Fruit fly (Drosophila melanogaster) whole organism, embryonic: ENCODE results near the gene CG15431.

ENCODE experiments used
- CG10274 ChIP-seq: fragments of 200-800 bp; sonication (Bioruptor generic); optimal IDR thresholded peaks from 3 replicates; lab custom pipeline; 2017; ENCODE audit warnings: missing biosample characterization, mild to moderate bottlenecking, missing genetic modification characterization
- CG12236 ChIP-seq: fragments of 200-800 bp; sonication (Bioruptor generic); optimal IDR thresholded peaks from 2 replicates; lab custom pipeline; 2016; ENCODE audit warnings: missing biosample characterization, missing genetic modification characterization
- CG12769 ChIP-seq: fragments of 200-800 bp; sonication (Bioruptor generic); optimal IDR thresholded peaks from 2 replicates; lab custom pipeline; 2019; ENCODE audit warnings: missing biosample characterization, mild to moderate bottlenecking, missing genetic modification characterization, moderate library complexity
- CG15269 ChIP-seq: fragments of 200-800 bp; sonication (Bioruptor generic); optimal IDR thresholded peaks from 2 replicates; lab custom pipeline; 2018; ENCODE audit warnings: missing biosample characterization, mild to moderate bottlenecking, missing genetic modification characterization, moderate library complexity
- CG15696 ChIP-seq: fragments of 200-800 bp; sonication (Bioruptor generic); optimal IDR thresholded peaks from 2 replicates; lab custom pipeline; 2019; ENCODE audit warnings: missing biosample characterization, mild to moderate bottlenecking, missing genetic modification characterization, moderate library complexity
- CG2116 ChIP-seq: fragments of 200-800 bp; sonication (Bioruptor generic); optimal IDR thresholded peaks from 3 replicates; lab custom pipeline; 2018; ENCODE audit warnings: missing biosample characterization, mild to moderate bottlenecking, missing genetic modification characterization
- CG2129 ChIP-seq: fragments of 200-800 bp; sonication (Bioruptor generic); IDR thresholded peaks from 2 replicates; pipeline ENCODE4 v1.3.6; 2022; ENCODE audit warnings: missing biosample characterization, missing genetic modification characterization; ENCODE audit not compliant: partially characterized antibody
- CG2889 ChIP-seq: fragments of 200-800 bp; sonication (Bioruptor generic); IDR thresholded peaks from 3 replicates; pipeline ENCODE4 v1.3.6; 2022; ENCODE audit warnings: missing biosample characterization, missing genetic modification characterization
- CG30431 ChIP-seq: fragments of 200-800 bp; sonication (Bioruptor generic); optimal IDR thresholded peaks from 2 replicates; lab custom pipeline; 2017; ENCODE audit warnings: missing biosample characterization, missing genetic modification characterization
- CG31224 ChIP-seq: fragments of 200-800 bp; sonication (Bioruptor generic); IDR thresholded peaks from 2 replicates; pipeline ENCODE4 v1.3.6; 2022; ENCODE audit warnings: missing biosample characterization, missing genetic modification characterization
- CG31365 ChIP-seq: fragments of 200-800 bp; sonication (Bioruptor generic); optimal IDR thresholded peaks from 2 replicates; lab custom pipeline; 2018; ENCODE audit warnings: missing biosample characterization, mild to moderate bottlenecking, missing genetic modification characterization
- CG31388 ChIP-seq: fragments of 200-800 bp; sonication (Bioruptor generic); optimal IDR thresholded peaks from 2 replicates; lab custom pipeline; 2016; ENCODE audit warnings: missing biosample characterization, missing genetic modification characterization
- CG32772 ChIP-seq: fragments of 200-800 bp; sonication (Bioruptor generic); IDR thresholded peaks from 2 replicates; pipeline ENCODE4 v1.3.6; 2022; ENCODE audit warnings: missing biosample characterization, missing genetic modification characterization
- CG33213 ChIP-seq: fragments of 200-800 bp; sonication (Bioruptor generic); optimal IDR thresholded peaks from 3 replicates; lab custom pipeline; 2016; ENCODE audit warnings: missing biosample characterization, missing genetic modification characterization
- CG34224 ChIP-seq: fragments of 200-800 bp; sonication (Bioruptor generic); IDR thresholded peaks from 3 replicates; pipeline ENCODE4 v1.3.6; 2022; ENCODE audit warnings: missing biosample characterization, missing genetic modification characterization; ENCODE audit not compliant: partially characterized antibody
- CG42726 ChIP-seq: fragments of 200-800 bp; sonication (Bioruptor generic); IDR thresholded peaks from 2 replicates; pipeline ENCODE4 v1.3.6; 2022; ENCODE audit warnings: missing biosample characterization, missing genetic modification characterization; ENCODE audit not compliant: partially characterized antibody
- CG9437 ChIP-seq: fragments of 200-800 bp; sonication (Bioruptor generic); optimal IDR thresholded peaks from 2 replicates; lab custom pipeline; 2018; ENCODE audit warnings: missing biosample characterization, mild to moderate bottlenecking, missing genetic modification characterization
- CrebB ChIP-seq: fragments of 200-800 bp; sonication (Bioruptor generic); optimal IDR thresholded peaks from 3 replicates; lab custom pipeline; 2018; ENCODE audit warnings: missing biosample characterization, mild to moderate bottlenecking, missing genetic modification characterization
- Dip3 ChIP-seq: fragments of 200-800 bp; sonication (Bioruptor generic); optimal IDR thresholded peaks from 3 replicates; lab custom pipeline; 2016; ENCODE audit warnings: missing biosample characterization, missing genetic modification characterization
- Dll ChIP-seq: fragments of 200-800 bp; sonication (Bioruptor generic); IDR thresholded peaks from 4 replicates; pipeline ENCODE4 v1.3.6; 2022; ENCODE audit warnings: missing biosample characterization, missing genetic modification characterization; ENCODE audit not compliant: partially characterized antibody
- Doc3 ChIP-seq: fragments of 200-800 bp; sonication (Bioruptor generic); IDR thresholded peaks from 3 replicates; pipeline ENCODE4 v1.3.6; 2022; ENCODE audit warnings: missing biosample characterization, missing genetic modification characterization; ENCODE audit not compliant: partially characterized antibody
- Fer3 ChIP-seq: fragments of 200-800 bp; sonication (Bioruptor generic); optimal IDR thresholded peaks from 2 replicates; lab custom pipeline; 2018; ENCODE audit warnings: missing biosample characterization, mild to moderate bottlenecking, missing genetic modification characterization, moderate library complexity
- H15 ChIP-seq: fragments of 200-800 bp; sonication (Bioruptor generic); IDR thresholded peaks from 3 replicates; pipeline ENCODE4 v1.3.6; 2022; ENCODE audit warnings: missing biosample characterization, missing genetic modification characterization
- HLH3B ChIP-seq: fragments of 200-800 bp; sonication (Bioruptor generic); IDR thresholded peaks from 2 replicates; pipeline ENCODE4 v1.3.6; 2022; ENCODE audit warnings: missing biosample characterization, missing genetic modification characterization
- HLH54F ChIP-seq: fragments of 200-800 bp; sonication (Bioruptor generic); optimal IDR thresholded peaks from 3 replicates; lab custom pipeline; 2016; ENCODE audit warnings: missing biosample characterization, missing genetic modification characterization
- MBD-R2 ChIP-seq: fragments of 200-800 bp; sonication (Bioruptor generic); IDR thresholded peaks from 2 replicates; pipeline ENCODE4 v1.3.6; 2022; ENCODE audit warnings: missing biosample characterization, missing genetic modification characterization
- Sry-β ChIP-seq: fragments of 200-800 bp; sonication (Bioruptor generic); optimal IDR thresholded peaks from 2 replicates; lab custom pipeline; 2018; ENCODE audit warnings: missing biosample characterization, mild to moderate bottlenecking, missing genetic modification characterization, moderate library complexity
- Sry-δ ChIP-seq: fragments of 200-800 bp; sonication (Bioruptor generic); optimal IDR thresholded peaks from 2 replicates; lab custom pipeline; 2016; ENCODE audit warnings: missing biosample characterization, missing genetic modification characterization
- Taf1 ChIP-seq: fragments of 200-800 bp; sonication (Bioruptor generic); IDR thresholded peaks from 2 replicates; pipeline ENCODE4 v1.3.6; 2022; ENCODE audit warnings: missing biosample characterization, missing genetic modification characterization
- bbx ChIP-seq: fragments of 200-800 bp; sonication (Bioruptor generic); IDR thresholded peaks from 2 replicates; pipeline ENCODE4 v1.3.6; 2022; ENCODE audit warnings: missing biosample characterization, missing genetic modification characterization; ENCODE audit not compliant: partially characterized antibody
- bsh ChIP-seq, 2 experiments: fragments of 200-800 bp; sonication (Bioruptor generic); optimal IDR thresholded peaks; 2 replicates each; lab custom pipeline; 2017 to 2018; ENCODE audit warnings: mild to moderate bottlenecking in 2 of 2, missing biosample characterization in 2 of 2, missing genetic modification characterization in 2 of 2, moderate library complexity in 1 of 2
- chinmo ChIP-seq: fragments of 200-800 bp; sonication (Bioruptor generic); IDR thresholded peaks from 4 replicates; pipeline ENCODE4 v1.3.6; 2022; ENCODE audit warnings: missing biosample characterization, missing genetic modification characterization; ENCODE audit not compliant: partially characterized antibody
- ci ChIP-seq: fragments of 200-800 bp; sonication (Bioruptor generic); IDR thresholded peaks from 3 replicates; pipeline ENCODE4 v1.3.6; 2022; ENCODE audit warnings: missing biosample characterization, missing genetic modification characterization
- crp ChIP-seq, 2 experiments: fragments of 200-800 bp; sonication (Bioruptor generic); optimal IDR thresholded peaks; 2 replicates in 1 of 2; 3 replicates in 1 of 2; lab custom pipeline; 2017; ENCODE audit warnings: missing biosample characterization in 2 of 2, missing genetic modification characterization in 2 of 2, mild to moderate bottlenecking in 1 of 2, moderate library complexity in 1 of 2
- emc ChIP-seq: fragments of 200-800 bp; sonication (Bioruptor generic); optimal IDR thresholded peaks from 2 replicates; lab custom pipeline; 2016; ENCODE audit warnings: missing biosample characterization, missing genetic modification characterization
- fd102C ChIP-seq: fragments of 200-800 bp; sonication (Bioruptor generic); optimal IDR thresholded peaks from 2 replicates; lab custom pipeline; 2018; ENCODE audit warnings: missing biosample characterization, mild to moderate bottlenecking, missing genetic modification characterization, moderate library complexity
- gsb ChIP-seq: fragments of 200-800 bp; sonication (Bioruptor generic); IDR thresholded peaks from 2 replicates; pipeline ENCODE4 v1.3.6; 2022; ENCODE audit warnings: missing biosample characterization, missing genetic modification characterization
- hbn ChIP-seq: fragments of 200-800 bp; sonication (Bioruptor generic); IDR thresholded peaks from 2 replicates; pipeline ENCODE4 v1.3.6; 2022; ENCODE audit warnings: missing biosample characterization, missing genetic modification characterization; ENCODE audit not compliant: partially characterized antibody
- ind ChIP-seq: fragments of 200-800 bp; sonication (Bioruptor generic); optimal IDR thresholded peaks from 3 replicates; lab custom pipeline; 2016; ENCODE audit warnings: missing biosample characterization, missing genetic modification characterization
- insv ChIP-seq, 2 experiments: fragments of 200-800 bp; sonication (Bioruptor generic); optimal IDR thresholded peaks; 3 replicates each; lab custom pipeline; 2016 to 2018; ENCODE audit warnings: missing biosample characterization in 2 of 2, missing genetic modification characterization in 2 of 2
- inv ChIP-seq: fragments of 200-800 bp; sonication (Bioruptor generic); IDR thresholded peaks from 2 replicates; pipeline ENCODE4 v1.3.6; 2022; ENCODE audit warnings: missing biosample characterization, missing genetic modification characterization; ENCODE audit not compliant: partially characterized antibody
- mirr ChIP-seq: fragments of 200-800 bp; sonication (Bioruptor generic); optimal IDR thresholded peaks from 3 replicates; lab custom pipeline; 2018; ENCODE audit warnings: missing biosample characterization, mild to moderate bottlenecking, missing genetic modification characterization
- p53 ChIP-seq: fragments of 200-800 bp; sonication (Bioruptor generic); optimal IDR thresholded peaks from 2 replicates; lab custom pipeline; 2016; ENCODE audit warnings: missing biosample characterization, missing genetic modification characterization
- pnt ChIP-seq: fragments of 200-800 bp; sonication (Bioruptor generic); optimal IDR thresholded peaks from 3 replicates; lab custom pipeline; 2016; ENCODE audit warnings: missing biosample characterization, missing genetic modification characterization
- pzg ChIP-seq: fragments of 200-800 bp; sonication (Bioruptor generic); optimal IDR thresholded peaks from 3 replicates; lab custom pipeline; 2018; ENCODE audit warnings: missing biosample characterization, mild to moderate bottlenecking, missing genetic modification characterization, moderate library complexity
- row ChIP-seq: fragments of 200-800 bp; sonication (Bioruptor generic); IDR thresholded peaks from 3 replicates; pipeline ENCODE4 v1.3.6; 2022; ENCODE audit warnings: missing biosample characterization, missing genetic modification characterization
- sc ChIP-seq, 3 experiments: fragments of >200 bp in 2 of 3; fragments of 200-800 bp in 1 of 3; sonication (Bioruptor generic) in 1 of 3; optimal IDR thresholded peaks; 2 replicates in 2 of 3; 3 replicates in 1 of 3; lab custom pipeline; 2017; ENCODE audit warnings: mild to moderate bottlenecking in 1 of 3, missing biosample characterization in 1 of 3, missing genetic modification characterization in 1 of 3, missing genetic modification reagents in 1 of 3
- schlank ChIP-seq: fragments of 200-800 bp; sonication (Bioruptor generic); optimal IDR thresholded peaks from 2 replicates; lab custom pipeline; 2018; ENCODE audit warnings: missing biosample characterization, mild to moderate bottlenecking, missing genetic modification characterization
- sd ChIP-seq: fragments of 200-800 bp; sonication (Bioruptor generic); optimal IDR thresholded peaks from 3 replicates; lab custom pipeline; 2018; ENCODE audit warnings: missing biosample characterization, mild to moderate bottlenecking, missing genetic modification characterization, moderate library complexity
- zen2 ChIP-seq: fragments of 200-800 bp; sonication (Bioruptor generic); IDR thresholded peaks from 3 replicates; pipeline ENCODE4 v1.3.6; 2022; ENCODE audit warnings: missing biosample characterization, missing genetic modification characterization; ENCODE audit not compliant: partially characterized antibody

Gene CG15431

DNA sequence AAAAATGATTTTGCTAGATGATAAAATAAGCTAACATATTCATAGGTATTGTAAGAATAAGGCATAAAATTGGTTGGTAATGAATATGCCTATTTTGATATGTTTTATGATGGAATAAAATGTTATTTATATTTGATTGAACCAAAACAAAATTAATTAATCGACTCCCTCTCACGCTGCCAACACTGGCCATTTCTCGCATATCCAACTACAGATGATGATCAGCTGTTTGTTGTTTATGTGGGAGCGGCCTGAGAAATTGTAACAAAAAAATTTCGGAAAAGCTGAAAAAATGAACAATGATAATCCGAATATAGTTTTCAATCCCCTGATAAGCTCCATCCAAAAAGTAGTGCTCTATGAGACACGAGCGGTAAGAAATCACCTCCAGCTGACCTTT is 23.9 kb upstream of the CG15431 start, which contains the start of gene FIG4 (continued):
- peak; percentile 87 for TF ChIP-seq CG34224 (GFP tag; lab: Robert Waterston, UW)
- no peak for TF ChIP-seq ind (GFP tag; lab: Kevin White, UChicago)
- no peak for TF ChIP-seq CG10274
- TF ChIP-seq crp (GFP tag; optimal IDR thresholded peaks at IDR 0.05; lab: Kevin White, UChicago), result peak; percentile 80 to 94
- TF ChIP-seq bsh (GFP tag; optimal IDR thresholded peaks at IDR 0.05; lab: Kevin White, UChicago), result no peak
- peak; percentile 4 for TF ChIP-seq CrebB (tag; lab: Kevin White, UChicago)
- no peak for TF ChIP-seq CG42726 (GFP tag; lab: Robert Waterston, UW)
- TF ChIP-seq insv (GFP tag; optimal IDR thresholded peaks at IDR 0.05; lab: Kevin White, UChicago), result no peak
- TF ChIP-seq CG15269, result no peak
- TF ChIP-seq hbn, result peak; percentile 83
- TF ChIP-seq emc (GFP tag; lab: Kevin White, UChicago), result no peak
- TF ChIP-seq bbx (GFP tag; lab: Robert Waterston, UW), result peak; percentile 65; the same call in 1 of the 2 replicates
- TF ChIP-seq Sry-β (GFP tag; lab: Kevin White, UChicago), result peak; percentile 90
- peak; percentile 48 for TF ChIP-seq inv
- no peak for TF ChIP-seq H15 (GFP tag; lab: Robert Waterston, UW)
- TF ChIP-seq CG15696 (tag; lab: Kevin White, UChicago), result no peak
- no peak for TF ChIP-seq Taf1 (GFP tag; lab: Robert Waterston, UW)
- TF ChIP-seq sd, result peak; percentile 68
- no peak for TF ChIP-seq CG31388 (GFP tag; lab: Kevin White, UChicago)
- peak; percentile 91 for TF ChIP-seq Doc3
- TF ChIP-seq MBD-R2 (GFP tag; lab: Robert Waterston, UW), result peak; percentile 89
- TF ChIP-seq pzg (GFP tag; lab: Kevin White, UChicago), result peak; percentile 23
- no peak for TF ChIP-seq Dip3 (GFP tag; lab: Kevin White, UChicago)
- no peak for TF ChIP-seq CG31365 (tag; lab: Kevin White, UChicago)
- TF ChIP-seq CG12236 (GFP tag; lab: Kevin White, UChicago), result no peak
- TF ChIP-seq Dll, result peak; percentile 92
- TF ChIP-seq mirr (GFP tag; lab: Kevin White, UChicago), result no peak
- TF ChIP-seq Fer3 (tag; lab: Kevin White, UChicago), result no peak
- TF ChIP-seq CG31224 (GFP tag; lab: Robert Waterston, UW), result no peak
- TF ChIP-seq gsb (GFP tag; lab: Robert Waterston, UW), result no peak
- TF ChIP-seq CG12769 (tag; lab: Kevin White, UChicago), result no peak
- TF ChIP-seq sc (optimal IDR thresholded peaks at IDR 0.05; lab: Kevin White, UChicago), result no peak
- no peak for TF ChIP-seq sc (GFP tag; optimal IDR thresholded peaks at IDR 0.05; lab: Kevin White, UChicago)
- TF ChIP-seq CG2116 (GFP tag; lab: Kevin White, UChicago), result peak; percentile 13
- TF ChIP-seq chinmo, result peak; percentile 58; the same call in 1 of the 4 replicates
- no peak for TF ChIP-seq CG30431 (GFP tag; lab: Kevin White, UChicago)
- no peak for TF ChIP-seq ci (GFP tag; lab: Robert Waterston, UW)
- TF ChIP-seq CG2129 (GFP tag; lab: Robert Waterston, UW), result peak; percentile 82

DNA sequence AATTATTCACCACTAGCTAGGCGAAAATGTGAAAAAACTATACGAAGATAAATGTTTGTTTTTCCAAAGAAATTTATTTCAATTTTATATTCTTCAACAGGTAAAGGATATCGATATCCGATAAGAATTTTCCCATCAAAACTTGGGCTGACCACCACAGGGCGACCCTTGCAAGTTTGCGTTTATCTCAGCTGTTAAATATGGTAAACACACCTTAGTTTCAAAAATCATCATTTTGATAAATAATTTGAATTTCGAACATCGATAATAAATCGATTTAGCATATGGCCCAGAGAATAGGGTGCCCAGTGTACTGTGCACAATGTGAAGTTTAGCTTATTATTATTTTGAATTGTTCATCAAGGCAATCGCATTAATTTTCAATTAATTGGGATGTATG is 22.2 kb upstream of the CG15431 start, which contains the start of the genes CG15443 and Paris:
Gene CG15443 (minus strand): TSS at position 125 of the 400 bp plus-strand sequence.
Gene Paris (plus strand): TSS at position 289 of the 400 bp plus-strand sequence.
- peak; percentile 75; the same call in 2 of the 3 replicates for TF ChIP-seq zen2
- TF ChIP-seq schlank (tag; lab: Kevin White, UChicago), result no peak
- no peak for TF ChIP-seq fd102C (GFP tag; lab: Kevin White, UChicago)
- TF ChIP-seq row (GFP tag; lab: Robert Waterston, UW), result peak; percentile 34; the same call in 1 of the 3 replicates
- no peak for TF ChIP-seq CG9437 (GFP tag; lab: Kevin White, UChicago)
- no peak for TF ChIP-seq pnt (GFP tag; lab: Kevin White, UChicago)
- no peak for TF ChIP-seq HLH3B
- no peak for TF ChIP-seq CG32772 (GFP tag; lab: Robert Waterston, UW)
- no peak for TF ChIP-seq CG2889 (GFP tag; lab: Robert Waterston, UW)
- TF ChIP-seq p53 (GFP tag; lab: Kevin White, UChicago), result no peak
- TF ChIP-seq bbx (GFP tag; lab: Robert Waterston, UW), result peak; percentile 87
- TF ChIP-seq HLH54F, result no peak
- TF ChIP-seq sc (optimal IDR thresholded peaks at IDR 0.05; lab: Kevin White, UChicago), result no peak
- TF ChIP-seq sc (GFP tag; optimal IDR thresholded peaks at IDR 0.05; lab: Kevin White, UChicago), result no peak
- peak; percentile 46 for TF ChIP-seq Sry-δ (GFP tag; lab: Kevin White, UChicago)
- TF ChIP-seq CG33213 (GFP tag; lab: Kevin White, UChicago), result no peak
